Worm (Caenorhabditis elegans): ENCODE measurements around the gene Y4C6B.4.

- TF ChIP-seq tbx-7 (tag; optimal IDR thresholded peaks at IDR 0.05) (no peak), unc-55 (GFP tag; optimal IDR thresholded peaks at IDR 0.05) (no peak), K09A11.1 (tag; optimal IDR thresholded peaks at IDR 0.05; ENCODE audit: insufficient read depth) (no peak), pqm-1 (tag; optimal IDR thresholded peaks at IDR 0.05) (no peak), ceh-45 (GFP tag; IDR thresholded peaks at IDR 0.05) (no peak), sox-2 (GFP tag; IDR thresholded peaks at IDR 0.05) (no peak), npax-4 (tag; optimal IDR thresholded peaks at IDR 0.05) (no peak), nhr-11 (tag; optimal IDR thresholded peaks at IDR 0.05) (no peak), F13H6.1 (tag; optimal IDR thresholded peaks at IDR 0.05) (no peak), fax-1 (tag; optimal IDR thresholded peaks at IDR 0.05) (no peak)
Observed at ce11 chrIV:5353364-5353763, 27.1 kb downstream of the Y4C6B.4 start, which contains the start of gene Y4C6B.7.

Data from whole organism, late embryonic.